Worm (Caenorhabditis elegans) whole organism, young adult: ENCODE results near the gene F20B6.4.

Source experiments
- F52B5.7 ChIP-seq: sonication (generic microtip); optimal IDR thresholded peaks from 2 replicates; lab custom pipeline; 2016; ENCODE audit warnings: mild to moderate bottlenecking, missing genetic modification characterization, missing compliant biosample characterization
- F55B11.4 ChIP-seq: sonication (generic microtip); optimal IDR thresholded peaks from 2 replicates; lab custom pipeline; 2016; ENCODE audit warnings: missing compliant biosample characterization, missing genetic modification characterization, borderline replicate concordance; ENCODE audit not compliant: insufficient read depth
- ama-1 ChIP-seq, 3 experiments: fragments of 150-350 bp in 1 of 3; sonication (generic microtip) in 2 of 3; optimal IDR thresholded peaks; 2 replicates each; lab custom pipeline; 2014 to 2018; ENCODE audit warnings: missing biosample characterization in 2 of 3, missing genetic modification characterization in 2 of 3, missing genetic modification reagents in 2 of 3
- attf-5 ChIP-seq: fragments of 200-800 bp; sonication (Bioruptor generic); optimal IDR thresholded peaks from 2 replicates; lab custom pipeline; 2018; ENCODE audit warnings: mild to moderate bottlenecking, missing genetic modification characterization, missing compliant biosample characterization
- attf-6 ChIP-seq: fragments of 200-800 bp; sonication (Bioruptor generic); IDR thresholded peaks from 2 replicates; pipeline ENCODE4 v1.3.6; 2022; ENCODE audit warnings: missing genetic modification reagents, missing genetic modification characterization, missing compliant biosample characterization
- chd-7 ChIP-seq: sonication (generic microtip); optimal IDR thresholded peaks from 2 replicates; lab custom pipeline; 2016; ENCODE audit warnings: mild to moderate bottlenecking, missing genetic modification characterization, moderate library complexity, missing compliant biosample characterization
- gei-17 ChIP-seq: fragments of 200-800 bp; sonication (Bioruptor generic); optimal IDR thresholded peaks from 2 replicates; lab custom pipeline; 2018; ENCODE audit warnings: mild to moderate bottlenecking, missing genetic modification characterization, missing compliant biosample characterization
- nhr-90 ChIP-seq: sonication (generic microtip); optimal IDR thresholded peaks from 2 replicates; lab custom pipeline; 2016; ENCODE audit warnings: missing genotype, mild to moderate bottlenecking, missing genetic modification characterization, missing compliant biosample characterization
- pha-4 ChIP-seq: fragments of 150-350 bp; sonication (generic microtip); optimal IDR thresholded peaks from 2 replicates; lab custom pipeline; 2014; ENCODE audit warnings: missing biosample characterization, missing genetic modification reagents, missing genetic modification characterization
- xnd-1 ChIP-seq: sonication (generic microtip); optimal IDR thresholded peaks from 2 replicates; lab custom pipeline; 2016; ENCODE audit warnings: missing genotype, missing genetic modification reagents, missing genetic modification characterization, missing compliant biosample characterization
- zim-3 ChIP-seq: sonication (generic microtip); optimal IDR thresholded peaks from 2 replicates; lab custom pipeline; 2017; ENCODE audit warnings: mild to moderate bottlenecking, missing genetic modification characterization, moderate library complexity, missing compliant biosample characterization

- TF ChIP-seq ama-1 (optimal IDR thresholded peaks at IDR 0.05; lab: Kevin White, UChicago), result no peak
- no peak for TF ChIP-seq ama-1 (GFP tag; optimal IDR thresholded peaks at IDR 0.05; lab: Kevin White, UChicago)
- TF ChIP-seq xnd-1 (tag; lab: Kevin White, UChicago), result no peak
- TF ChIP-seq pha-4 (tag; lab: Kevin White, UChicago), result no peak
- TF ChIP-seq F55B11.4 (tag; lab: Kevin White, UChicago), result no peak
- no peak for TF ChIP-seq zim-3 (tag; lab: Kevin White, UChicago)
- no peak for TF ChIP-seq attf-6 (GFP tag; lab: Robert Waterston, UW)
- no peak for TF ChIP-seq F52B5.7 (tag; lab: Kevin White, UChicago)
- no peak for TF ChIP-seq gei-17 (GFP tag; lab: Kevin White, UChicago)
- no peak for TF ChIP-seq attf-5 (GFP tag; lab: Kevin White, UChicago)
- TF ChIP-seq nhr-90 (tag; lab: Kevin White, UChicago), result no peak
- TF ChIP-seq chd-7 (tag; lab: Kevin White, UChicago), result no peak
Measured at ce11 chrX:4244489-4245123, 48.3 kb upstream of the F20B6.4 start.
